Worm (Caenorhabditis elegans) whole organism, mixed stage, embryonic: ENCODE results near the gene pks-1.

Experiments used
- M03D4.4 ChIP-seq: sonication (generic microtip); optimal IDR thresholded peaks from 2 replicates; lab custom pipeline; 2017; ENCODE audit warnings: mild to moderate bottlenecking, missing genetic modification characterization, missing compliant biosample characterization
- bed-3 ChIP-seq: fragments of 200-800 bp; sonication (Bioruptor generic); optimal IDR thresholded peaks from 3 replicates; lab custom pipeline; 2018; ENCODE audit warnings: mild to moderate bottlenecking, missing genetic modification characterization, moderate library complexity, missing compliant biosample characterization
- blmp-1 ChIP-seq: fragments of 150-350 bp; optimal IDR thresholded peaks from 2 replicates; lab custom pipeline; 2014; ENCODE audit warnings: missing biosample characterization, missing genetic modification characterization
- ceh-39 ChIP-seq: fragments of 150-350 bp; optimal IDR thresholded peaks from 2 replicates; lab custom pipeline; 2014; ENCODE audit warnings: missing biosample characterization, missing genetic modification characterization
- ceh-43 ChIP-seq: fragments of 200-800 bp; sonication (Bioruptor generic); optimal IDR thresholded peaks from 2 replicates; lab custom pipeline; 2018; ENCODE audit warnings: mild to moderate bottlenecking, missing genetic modification characterization, moderate library complexity, missing compliant biosample characterization
- ceh-83 ChIP-seq: fragments of 200-800 bp; sonication (Bioruptor generic); optimal IDR thresholded peaks from 2 replicates; lab custom pipeline; 2018; ENCODE audit warnings: mild to moderate bottlenecking, missing genetic modification characterization, missing compliant biosample characterization
- ces-1 ChIP-seq: fragments of 150-350 bp; optimal IDR thresholded peaks from 2 replicates; lab custom pipeline; 2014; ENCODE audit warnings: missing biosample characterization, missing genetic modification reagents, missing genetic modification characterization
- drap-1 ChIP-seq: fragments of 200-800 bp; sonication (Bioruptor generic); optimal IDR thresholded peaks from 3 replicates; lab custom pipeline; 2018; ENCODE audit warnings: mild to moderate bottlenecking, missing genetic modification characterization, missing compliant biosample characterization
- elt-1 ChIP-seq: sonication (generic microtip); optimal IDR thresholded peaks from 2 replicates; lab custom pipeline; 2017; ENCODE audit warnings: missing genetic modification characterization, mild to moderate bottlenecking, missing compliant biosample characterization, antibody characterized with exemption, moderate library complexity, borderline replicate concordance; ENCODE audit not compliant: insufficient read depth
- elt-3 ChIP-seq: fragments of 150-350 bp; optimal IDR thresholded peaks from 2 replicates; lab custom pipeline; 2014; ENCODE audit warnings: missing biosample characterization, missing genetic modification characterization
- flh-1 ChIP-seq: fragments of 200-800 bp; sonication (Bioruptor generic); optimal IDR thresholded peaks from 2 replicates; lab custom pipeline; 2018; ENCODE audit warnings: mild to moderate bottlenecking, missing genetic modification characterization, moderate library complexity, missing compliant biosample characterization
- ham-2 ChIP-seq: fragments of 200-800 bp; sonication (Bioruptor generic); optimal IDR thresholded peaks from 2 replicates; lab custom pipeline; 2018; ENCODE audit warnings: mild to moderate bottlenecking, missing genetic modification characterization, missing compliant biosample characterization
- lin-13 ChIP-seq: fragments of 150-350 bp; optimal IDR thresholded peaks from 2 replicates; lab custom pipeline; 2014; ENCODE audit warnings: missing biosample characterization, missing genetic modification characterization
- lin-32 ChIP-seq: fragments of 200-800 bp; sonication (Bioruptor generic); optimal IDR thresholded peaks from 2 replicates; lab custom pipeline; 2018; ENCODE audit warnings: mild to moderate bottlenecking, missing genetic modification characterization, missing compliant biosample characterization
- lsy-2 ChIP-seq: fragments of 150-350 bp; optimal IDR thresholded peaks from 2 replicates; lab custom pipeline; 2014; ENCODE audit warnings: missing biosample characterization, missing genetic modification characterization
- mab-5 ChIP-seq: fragments of 150-350 bp; optimal IDR thresholded peaks from 2 replicates; lab custom pipeline; 2014; ENCODE audit warnings: missing biosample characterization, missing genetic modification characterization
- mep-1 ChIP-seq: fragments of 150-350 bp; optimal IDR thresholded peaks from 2 replicates; lab custom pipeline; 2017; ENCODE audit warnings: missing biosample characterization, missing genetic modification reagents, missing genetic modification characterization, inconsistent platforms
- mls-2 ChIP-seq: sonication (generic microtip); optimal IDR thresholded peaks from 2 replicates; lab custom pipeline; 2016; ENCODE audit warnings: mild to moderate bottlenecking, missing genetic modification characterization, moderate library complexity, missing compliant biosample characterization
- nhr-12 ChIP-seq: fragments of 150-350 bp; optimal IDR thresholded peaks from 2 replicates; lab custom pipeline; 2014; ENCODE audit warnings: missing biosample characterization, missing genetic modification characterization
- nhr-2 ChIP-seq: fragments of 150-350 bp; optimal IDR thresholded peaks from 2 replicates; lab custom pipeline; 2014; ENCODE audit warnings: missing biosample characterization, missing genetic modification characterization
- nhr-237 ChIP-seq: fragments of 150-350 bp; optimal IDR thresholded peaks from 2 replicates; lab custom pipeline; 2014; ENCODE audit warnings: missing biosample characterization, missing genetic modification characterization
- nhr-76 ChIP-seq: sonication (generic microtip); optimal IDR thresholded peaks from 2 replicates; lab custom pipeline; 2017; ENCODE audit warnings: missing biosample characterization, missing genetic modification characterization
- pha-4 ChIP-seq: fragments of 150-350 bp; optimal IDR thresholded peaks from 2 replicates; lab custom pipeline; 2018; ENCODE audit warnings: missing biosample characterization, missing genetic modification reagents, missing genetic modification characterization
- snpc-4 ChIP-seq: fragments of 150-350 bp; optimal IDR thresholded peaks from 2 replicates; lab custom pipeline; 2014; ENCODE audit warnings: missing biosample characterization, missing genetic modification characterization
- sptf-1 ChIP-seq: sonication (generic microtip); optimal IDR thresholded peaks from 2 replicates; lab custom pipeline; 2017; ENCODE audit warnings: mild to moderate bottlenecking, missing genetic modification characterization, moderate library complexity, missing compliant biosample characterization
- tbx-8 ChIP-seq: fragments of 200-800 bp; sonication (Bioruptor generic); optimal IDR thresholded peaks from 2 replicates; lab custom pipeline; 2018; ENCODE audit warnings: mild to moderate bottlenecking, missing genetic modification characterization, moderate library complexity, missing compliant biosample characterization
- unc-120 ChIP-seq: sonication (generic microtip); optimal IDR thresholded peaks from 2 replicates; lab custom pipeline; 2017; ENCODE audit warnings: missing genetic modification characterization, missing compliant biosample characterization; ENCODE audit not compliant: poor library complexity, severe bottlenecking
- unc-62 ChIP-seq: fragments of 150-350 bp; optimal IDR thresholded peaks from 2 replicates; lab custom pipeline; 2014; ENCODE audit warnings: missing biosample characterization, missing genetic modification reagents, missing genetic modification characterization
- zip-8 ChIP-seq: fragments of 150-350 bp; optimal IDR thresholded peaks from 2 replicates; lab custom pipeline; 2014; ENCODE audit warnings: missing biosample characterization, missing genetic modification characterization
- ztf-11 ChIP-seq: fragments of 150-350 bp; optimal IDR thresholded peaks from 2 replicates; lab custom pipeline; 2014; ENCODE audit warnings: missing biosample characterization, missing genetic modification characterization

pks-1 gene

ce11 chrX:5413510-5413909 lies at the start of gene pks-1:
Gene pks-1 (plus strand): TSS chrX:5413810.
- no peak for TF ChIP-seq ces-1 (GFP tag; lab: Kevin White, UChicago)
- TF ChIP-seq blmp-1 = no peak
- TF ChIP-seq ztf-11 (tag; lab: Kevin White, UChicago) = no peak

DNA sequence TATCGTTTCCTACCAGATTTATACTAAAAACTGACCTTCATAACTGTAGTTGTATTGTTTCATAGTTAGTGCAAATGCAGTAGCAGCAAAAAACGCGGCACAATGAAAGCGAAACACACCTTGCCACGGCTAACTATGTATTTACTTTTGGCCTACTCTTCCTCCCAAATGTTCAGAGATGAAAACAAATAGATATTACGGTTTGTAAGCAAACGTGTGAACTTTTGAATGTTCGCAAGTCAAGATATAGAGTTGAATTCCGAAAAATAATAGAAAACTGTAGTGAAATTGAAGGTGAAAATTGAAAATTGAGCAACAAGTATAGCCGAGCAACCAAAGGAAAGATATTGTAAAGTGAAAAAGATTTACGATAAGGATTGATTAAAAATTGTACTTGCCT lies 49.4 kb upstream of the pks-1 start, which contains the start of gene chtl-1:
Gene chtl-1, minus strand, starts transcription at position 101 of the 400 bp plus-strand sequence.
- no peak for TF ChIP-seq drap-1
- no peak for TF ChIP-seq tbx-8 (GFP tag; lab: Kevin White, UChicago)
- no peak for TF ChIP-seq M03D4.4
- TF ChIP-seq ham-2 = no peak
- no peak for TF ChIP-seq ces-1 (GFP tag; lab: Kevin White, UChicago)
- no peak for TF ChIP-seq mls-2 (tag; lab: Kevin White, UChicago)
- no peak for TF ChIP-seq blmp-1
- TF ChIP-seq snpc-4 = no peak
- TF ChIP-seq mep-1 (tag; lab: Kevin White, UChicago) = no peak
- no peak for TF ChIP-seq ceh-83 (GFP tag; lab: Kevin White, UChicago)
- no peak for TF ChIP-seq zip-8 (tag; lab: Kevin White, UChicago)
- no peak for TF ChIP-seq nhr-237 (tag; lab: Kevin White, UChicago)
- TF ChIP-seq nhr-12 (tag; lab: Kevin White, UChicago) = no peak
- TF ChIP-seq ceh-39 = no peak
- no peak for TF ChIP-seq lsy-2
- TF ChIP-seq ceh-43 (GFP tag; lab: Kevin White, UChicago) = no peak
- no peak for TF ChIP-seq elt-3 (tag; lab: Kevin White, UChicago)
- TF ChIP-seq lin-32 (GFP tag; lab: Kevin White, UChicago) = no peak
- TF ChIP-seq ztf-11 (tag; lab: Kevin White, UChicago) = no peak

- no peak for TF ChIP-seq ces-1 (GFP tag; lab: Kevin White, UChicago)
- no peak for TF ChIP-seq elt-1
- no peak for TF ChIP-seq sptf-1 (tag; lab: Kevin White, UChicago)
- TF ChIP-seq lin-32 (GFP tag; lab: Kevin White, UChicago) = no peak
- TF ChIP-seq ceh-39 = no peak
- no peak for TF ChIP-seq drap-1
Observed at ce11 chrX:5365437-5365836, 48.2 kb upstream of the pks-1 start, which contains the start of gene F35C8.5. Gene F35C8.5 (plus strand): TSS chrX:5365813.

DNA sequence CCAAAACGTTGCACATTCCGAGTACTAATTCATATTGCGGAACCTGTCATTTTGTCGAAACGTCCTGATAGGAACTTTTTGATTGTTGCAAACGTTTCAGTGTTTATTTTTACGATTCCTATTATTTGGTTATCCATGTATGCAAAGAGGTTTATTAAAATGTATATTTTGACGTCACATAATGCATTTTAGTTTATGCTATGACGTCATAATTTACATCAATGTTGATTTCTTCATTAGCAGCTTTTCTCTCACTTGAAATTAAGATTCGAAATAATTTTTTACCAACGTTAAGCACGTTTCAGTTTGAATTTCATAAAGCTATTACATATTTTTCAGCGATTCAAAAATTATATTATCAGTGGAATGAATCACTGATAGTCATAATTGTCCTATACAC lies 47.0 kb upstream of the pks-1 start:
- TF ChIP-seq tbx-8 (GFP tag; lab: Kevin White, UChicago) = no peak
- peak; percentile 98 for TF ChIP-seq zip-8 (tag; lab: Kevin White, UChicago)
- no peak for TF ChIP-seq ceh-83 (GFP tag; lab: Kevin White, UChicago)
- no peak for TF ChIP-seq elt-3 (tag; lab: Kevin White, UChicago)
- TF ChIP-seq mep-1 (tag; lab: Kevin White, UChicago) = no peak
- no peak for TF ChIP-seq ces-1 (GFP tag; lab: Kevin White, UChicago)

ce11 chrX:5368220-5368619 lies 45.4 kb upstream of the pks-1 start, which contains the start of gene jkk-1:
Gene jkk-1 (plus strand): TSS chrX:5368468.
- peak; percentile 65 for TF ChIP-seq mls-2 (tag; lab: Kevin White, UChicago)
- TF ChIP-seq lin-13 (tag; lab: Kevin White, UChicago) = no peak
- peak; percentile 29 for TF ChIP-seq ces-1 (GFP tag; lab: Kevin White, UChicago)
- TF ChIP-seq drap-1 = peak; percentile 33
- TF ChIP-seq sptf-1 (tag; lab: Kevin White, UChicago) = peak; percentile 36
- no peak for TF ChIP-seq flh-1 (GFP tag; lab: Kevin White, UChicago)

DNA sequence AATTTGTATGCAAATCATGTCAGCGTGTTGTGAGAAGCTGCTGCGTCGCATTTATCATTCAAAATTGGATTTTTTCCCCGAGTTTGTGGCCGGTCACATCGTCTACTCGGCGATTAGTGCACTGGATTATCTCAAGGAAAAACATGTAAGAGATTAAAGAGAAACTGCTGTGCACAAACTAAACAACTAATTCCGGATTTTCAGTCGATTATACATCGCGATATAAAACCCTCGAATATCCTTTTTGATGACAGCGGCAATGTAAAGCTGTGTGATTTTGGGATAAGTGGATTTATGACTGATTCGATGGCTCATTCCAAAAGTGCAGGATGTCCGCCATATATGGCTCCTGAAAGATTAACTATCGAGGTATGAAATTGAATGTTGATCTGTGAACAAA lies 43.0 kb upstream of the pks-1 start:
- TF ChIP-seq drap-1 = no peak
- no peak for TF ChIP-seq elt-3 (tag; lab: Kevin White, UChicago)

ce11 chrX:5372638-5373037 lies 41.0 kb upstream of the pks-1 start, which contains the start of gene F35C8.8:
Gene F35C8.8 (minus strand): TSS chrX:5372639.
- no peak for TF ChIP-seq nhr-2 (tag; lab: Kevin White, UChicago)
- TF ChIP-seq nhr-76 (tag; lab: Kevin White, UChicago) = no peak
- no peak for TF ChIP-seq lsy-2
- TF ChIP-seq drap-1 = no peak
- no peak for TF ChIP-seq bed-3 (GFP tag; lab: Kevin White, UChicago)
- no peak for TF ChIP-seq elt-1
- no peak for TF ChIP-seq M03D4.4
- TF ChIP-seq blmp-1 = no peak
- no peak for TF ChIP-seq ceh-83 (GFP tag; lab: Kevin White, UChicago)
- TF ChIP-seq elt-3 (tag; lab: Kevin White, UChicago) = no peak
- no peak for TF ChIP-seq flh-1 (GFP tag; lab: Kevin White, UChicago)
- TF ChIP-seq ces-1 (GFP tag; lab: Kevin White, UChicago) = no peak
- no peak for TF ChIP-seq tbx-8 (GFP tag; lab: Kevin White, UChicago)
- TF ChIP-seq ceh-39 = no peak
- no peak for TF ChIP-seq nhr-12 (tag; lab: Kevin White, UChicago)
- no peak for TF ChIP-seq unc-120 (tag; lab: Kevin White, UChicago)
- TF ChIP-seq ceh-43 (GFP tag; lab: Kevin White, UChicago) = no peak
- TF ChIP-seq pha-4 = no peak
- TF ChIP-seq unc-62 (GFP tag; lab: Kevin White, UChicago) = no peak
- TF ChIP-seq mab-5 (tag; lab: Kevin White, UChicago) = no peak
